Worm (Caenorhabditis elegans) whole organism, L2 larva: Measurements from ENCODE around the gene fbxb-64.

Source experiments
- aly-2 ChIP-seq: fragments of 150-350 bp; optimal IDR thresholded peaks from 2 replicates; lab custom pipeline; 2014; ENCODE audit warnings: missing biosample characterization, missing genetic modification characterization
- ama-1 ChIP-seq: fragments of 150-350 bp; optimal IDR thresholded peaks from 2 replicates; lab custom pipeline; 2018; ENCODE audit warnings: inconsistent platforms
- ceh-82 ChIP-seq: fragments of 150-350 bp; optimal IDR thresholded peaks from 2 replicates; lab custom pipeline; 2014; ENCODE audit warnings: missing biosample characterization, missing genetic modification characterization
- elt-3 ChIP-seq: sonication (generic microtip); optimal IDR thresholded peaks from 2 replicates; lab custom pipeline; 2017; ENCODE audit warnings: missing biosample characterization, missing genetic modification characterization
- fos-1 ChIP-seq: fragments of 150-350 bp; optimal IDR thresholded peaks from 2 replicates; lab custom pipeline; 2014; ENCODE audit warnings: missing biosample characterization, missing genetic modification characterization
- lin-11 ChIP-seq: fragments of 150-350 bp; sonication (generic microtip); optimal IDR thresholded peaks from 2 replicates; lab custom pipeline; 2014; ENCODE audit warnings: missing biosample characterization, missing genetic modification characterization, inconsistent platforms, mixed read lengths
- nhr-23 ChIP-seq: fragments of 150-350 bp; optimal IDR thresholded peaks from 2 replicates; lab custom pipeline; 2014; ENCODE audit warnings: missing biosample characterization, missing genetic modification reagents, missing genetic modification characterization
- nhr-237 ChIP-seq: fragments of 150-350 bp; optimal IDR thresholded peaks from 2 replicates; lab custom pipeline; 2014; ENCODE audit warnings: missing biosample characterization, missing genetic modification characterization
- nhr-25 ChIP-seq: fragments of 150-350 bp; sonication (generic microtip); optimal IDR thresholded peaks from 3 replicates; lab custom pipeline; 2014; ENCODE audit warnings: missing biosample characterization, missing genetic modification characterization
- nhr-6 ChIP-seq: fragments of 150-350 bp; optimal IDR thresholded peaks from 2 replicates; lab custom pipeline; 2014; ENCODE audit warnings: missing biosample characterization, missing genetic modification characterization
- ztf-11 ChIP-seq: sonication (generic microtip); optimal IDR thresholded peaks from 2 replicates; lab custom pipeline; 2017; ENCODE audit warnings: missing biosample characterization, missing genetic modification characterization
- ztf-4 ChIP-seq: fragments of 150-350 bp; optimal IDR thresholded peaks from 2 replicates; lab custom pipeline; 2014; ENCODE audit warnings: missing biosample characterization, missing genetic modification characterization

DNA sequence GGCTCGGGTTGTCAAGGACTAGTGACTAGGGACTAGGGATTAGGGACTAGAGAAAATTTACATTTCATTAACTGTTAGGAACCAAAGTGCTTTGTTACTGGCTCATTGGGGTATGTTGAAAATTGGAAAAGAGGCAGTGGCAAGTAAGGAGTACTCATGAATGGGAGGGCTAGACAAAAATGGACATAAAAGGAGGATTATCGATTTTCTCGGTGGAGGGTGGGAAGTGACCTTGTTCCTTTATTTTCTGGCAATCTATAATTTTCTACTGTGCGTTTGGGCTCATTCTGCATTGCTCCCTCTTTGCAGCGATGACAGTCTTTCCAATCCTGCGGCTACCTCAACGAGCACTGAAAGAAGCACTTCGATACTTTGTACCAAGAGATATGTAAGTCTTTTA is 15.6 kb upstream of the fbxb-64 start, which contains the start of gene fbxb-60:
- TF ChIP-seq nhr-25 (tag; lab: Kevin White, UChicago) = no peak
- TF ChIP-seq nhr-6 = no peak
- TF ChIP-seq ztf-11 (tag; lab: Kevin White, UChicago) = no peak
- TF ChIP-seq fos-1 (tag; lab: Kevin White, UChicago) = no peak
- TF ChIP-seq aly-2 = no peak
- TF ChIP-seq ama-1 (lab: Kevin White, UChicago) = no peak
- no peak for TF ChIP-seq lin-11
- no peak for TF ChIP-seq ceh-82 (tag; lab: Kevin White, UChicago)
- TF ChIP-seq nhr-237 (tag; lab: Kevin White, UChicago) = no peak
- TF ChIP-seq elt-3 (tag; lab: Kevin White, UChicago) = no peak
- TF ChIP-seq ztf-4 = no peak
- TF ChIP-seq nhr-23 (tag; lab: Kevin White, UChicago) = no peak
